Fruit fly (Drosophila melanogaster) whole organism, embryonic: Measurements from ENCODE around the gene Trim9.

Experiments used
- CG10654 ChIP-seq: fragments of 200-800 bp; sonication (Bioruptor generic); optimal IDR thresholded peaks from 2 replicates; lab custom pipeline; 2016; ENCODE audit warnings: missing biosample characterization, missing genetic modification characterization
- CG4424 ChIP-seq: fragments of 200-800 bp; sonication (Bioruptor generic); optimal IDR thresholded peaks from 3 replicates; lab custom pipeline; 2016; ENCODE audit warnings: missing biosample characterization, missing genetic modification characterization
- NC2β ChIP-seq: fragments of 200-800 bp; sonication (Bioruptor generic); optimal IDR thresholded peaks from 2 replicates; lab custom pipeline; 2016; ENCODE audit warnings: missing biosample characterization, missing genetic modification characterization
- Oaz ChIP-seq: fragments of 200-800 bp; sonication (Bioruptor generic); IDR thresholded peaks from 2 replicates; pipeline ENCODE4 v1.3.6; 2022; ENCODE audit warnings: missing biosample characterization, missing genetic modification characterization
- h ChIP-seq: fragments of >200 bp; optimal IDR thresholded peaks from 2 replicates; lab custom pipeline; 2017
- so ChIP-seq: fragments of 200-800 bp; sonication (Bioruptor generic); IDR thresholded peaks from 3 replicates; pipeline ENCODE4 v1.3.6; 2022; ENCODE audit warnings: missing biosample characterization, missing genetic modification characterization
- wdn ChIP-seq: fragments of 200-800 bp; sonication (Bioruptor generic); IDR thresholded peaks from 2 replicates; pipeline ENCODE4 v1.3.6; 2022; ENCODE audit warnings: missing biosample characterization, missing genetic modification characterization

dm6 chr2L:10534022-10534421 lies 10.7 kb upstream of the Trim9 start, which contains the start of gene CG18302:
- TF ChIP-seq h (lab: Kevin White, UChicago), result no peak
- no peak for TF ChIP-seq so
- TF ChIP-seq CG10654 (GFP tag; lab: Kevin White, UChicago), result no peak
- TF ChIP-seq wdn, result no peak
- TF ChIP-seq NC2β (GFP tag; lab: Kevin White, UChicago), result no peak
- no peak for TF ChIP-seq Oaz (GFP tag; lab: Robert Waterston, UW)
- no peak for TF ChIP-seq CG4424 (GFP tag; lab: Kevin White, UChicago)
